Fruit fly (Drosophila melanogaster): ENCODE results near the gene CG8219.

Gene CG8219

dm6 chr3L:6173826-6174255 lies 26.4 kb upstream of the CG8219 start, which contains the start of the genes fmt and CG7376 (continued):
- TF ChIP-seq CG10543 (GFP tag; optimal IDR thresholded peaks at IDR 0.05) (no peak), Drgx (GFP tag; IDR thresholded peaks at IDR 0.05) (no peak), klu (GFP tag; IDR thresholded peaks at IDR 0.05) (no peak), Blimp-1 (GFP tag; optimal IDR thresholded peaks at IDR 0.05) (no peak), nmo (GFP tag; optimal IDR thresholded peaks at IDR 0.05) (peak; percentile 80), Side (GFP tag; optimal IDR thresholded peaks at IDR 0.05) (no peak), mam (GFP tag; optimal IDR thresholded peaks at IDR 0.05) (peak; percentile 3), CG6689 (GFP tag; IDR thresholded peaks at IDR 0.05) (no peak), CG6813 (GFP tag; optimal IDR thresholded peaks at IDR 0.05) (no peak), ash1 (GFP tag; optimal IDR thresholded peaks at IDR 0.05) (no peak), CrebB (tag; optimal IDR thresholded peaks at IDR 0.05) (no peak), Dip3 (GFP tag; optimal IDR thresholded peaks at IDR 0.05) (no peak), sc (optimal IDR thresholded peaks at IDR 0.05) (no peak), sc (GFP tag; optimal IDR thresholded peaks at IDR 0.05) (no peak), CG16813 (GFP tag; IDR thresholded peaks at IDR 0.05; ENCODE audit: partially characterized antibody) (peak; percentile 81), Awh (GFP tag; IDR thresholded peaks at IDR 0.05) (no peak), E2f1 (GFP tag; IDR thresholded peaks at IDR 0.05) (no peak), prd (optimal IDR thresholded peaks at IDR 0.05) (no peak), prd (GFP tag; IDR thresholded peaks at IDR 0.05) (peak; percentile 35; the same call in 1 of the 3 replicates), CG10565 (GFP tag; optimal IDR thresholded peaks at IDR 0.05) (no peak), Myb (GFP tag; optimal IDR thresholded peaks at IDR 0.05) (no peak), Hsf (GFP tag; optimal IDR thresholded peaks at IDR 0.05) (peak; percentile 20), sug (tag; optimal IDR thresholded peaks at IDR 0.05) (no peak), ken (GFP tag; IDR thresholded peaks at IDR 0.05) (no peak), CG2202 (tag; optimal IDR thresholded peaks at IDR 0.05) (no peak), pfk (GFP tag; optimal IDR thresholded peaks at IDR 0.05) (no peak), NK7.1 (GFP tag; optimal IDR thresholded peaks at IDR 0.05) (no peak), dimm (GFP tag; IDR thresholded peaks at IDR 0.05) (no peak), ci (GFP tag; IDR thresholded peaks at IDR 0.05) (no peak), CG15269 (tag; optimal IDR thresholded peaks at IDR 0.05) (no peak), CG10274 (GFP tag; optimal IDR thresholded peaks at IDR 0.05) (no peak), NFAT (GFP tag; IDR thresholded peaks at IDR 0.05) (no peak), CG15601 (tag; optimal IDR thresholded peaks at IDR 0.05) (no peak), CG3163 (GFP tag; optimal IDR thresholded peaks at IDR 0.05) (no peak), CG14710 (tag; optimal IDR thresholded peaks at IDR 0.05) (peak; percentile 83), Sry-δ (GFP tag; optimal IDR thresholded peaks at IDR 0.05) (peak; percentile 76), schlank (tag; optimal IDR thresholded peaks at IDR 0.05) (no peak), Scr (GFP tag; IDR thresholded peaks at IDR 0.05; ENCODE audit: partially characterized antibody) (peak; percentile 80), Dref (GFP tag; IDR thresholded peaks at IDR 0.05) (peak; percentile 88), CG2875 (GFP tag; optimal IDR thresholded peaks at IDR 0.05) (no peak), CG9609 (GFP tag; optimal IDR thresholded peaks at IDR 0.05) (no peak), gsb (GFP tag; IDR thresholded peaks at IDR 0.05) (no peak), Dfd (GFP tag; optimal IDR thresholded peaks at IDR 0.05) (no peak), CG9727 (GFP tag; optimal IDR thresholded peaks at IDR 0.05) (no peak), CG10321 (GFP tag; IDR thresholded peaks at IDR 0.05) (no peak), slp2 (GFP tag; optimal IDR thresholded peaks at IDR 0.05) (no peak), HmgZ (tag; optimal IDR thresholded peaks at IDR 0.05) (peak; percentile 23), Ets65A (GFP tag) (peak; percentile 42), Jarid2 (GFP tag; optimal IDR thresholded peaks at IDR 0.05) (no peak), bigmax (GFP tag; optimal IDR thresholded peaks at IDR 0.05) (no peak), CG30431 (GFP tag; optimal IDR thresholded peaks at IDR 0.05) (no peak), repo (GFP tag; optimal IDR thresholded peaks at IDR 0.05) (no peak), D19A (tag; optimal IDR thresholded peaks at IDR 0.05) (no peak)
